Worm (Caenorhabditis elegans) whole organism, early embryonic: Measurements from ENCODE around the gene K12H6.2.

Experiments
- B0310.2 ChIP-seq: sonication (generic microtip); optimal IDR thresholded peaks from 2 replicates; lab custom pipeline; 2016; ENCODE audit warnings: mild to moderate bottlenecking, missing genetic modification characterization, missing compliant biosample characterization
- F13C5.2 ChIP-seq: sonication (generic microtip); optimal IDR thresholded peaks from 2 replicates; lab custom pipeline; 2017; ENCODE audit warnings: mild to moderate bottlenecking, missing genetic modification characterization, inconsistent platforms, missing compliant biosample characterization
- aly-1 ChIP-seq: sonication (generic microtip); optimal IDR thresholded peaks from 2 replicates; lab custom pipeline; 2016; ENCODE audit warnings: missing genetic modification characterization, missing compliant biosample characterization
- ama-1 ChIP-seq: fragments of 150-350 bp; optimal IDR thresholded peaks from 2 replicates; lab custom pipeline; 2014
- ceh-13 ChIP-seq: fragments of 200-800 bp; sonication (Bioruptor generic); optimal IDR thresholded peaks from 2 replicates; lab custom pipeline; 2018; ENCODE audit warnings: mild to moderate bottlenecking, missing genetic modification characterization, missing compliant biosample characterization
- ceh-36 ChIP-seq: sonication (generic microtip); optimal IDR thresholded peaks from 2 replicates; lab custom pipeline; 2016; ENCODE audit warnings: missing genetic modification characterization, inconsistent platforms, missing compliant biosample characterization
- ets-7 ChIP-seq: sonication (generic microtip); optimal IDR thresholded peaks from 2 replicates; lab custom pipeline; 2016; ENCODE audit warnings: missing genotype, missing genetic modification characterization, missing compliant biosample characterization
- flt-1 ChIP-seq: fragments of 200-800 bp; sonication (Bioruptor generic); IDR thresholded peaks from 2 replicates; pipeline ENCODE4 v1.3.6; 2022; ENCODE audit warnings: missing genetic modification characterization, missing compliant biosample characterization
- hmbx-1 ChIP-seq: sonication (generic microtip); optimal IDR thresholded peaks from 2 replicates; lab custom pipeline; 2016; ENCODE audit warnings: mild to moderate bottlenecking, missing genetic modification characterization, missing compliant biosample characterization
- hmg-4 ChIP-seq: fragments of 200-800 bp; sonication (Bioruptor generic); optimal IDR thresholded peaks from 2 replicates; lab custom pipeline; 2018; ENCODE audit warnings: mild to moderate bottlenecking, missing genetic modification characterization, missing compliant biosample characterization
- hnd-1 ChIP-seq: sonication (generic microtip); optimal IDR thresholded peaks from 2 replicates; lab custom pipeline; 2016; ENCODE audit warnings: missing genetic modification characterization, missing compliant biosample characterization
- pes-1 ChIP-seq: fragments of 200-800 bp; sonication (Bioruptor generic); IDR thresholded peaks from 2 replicates; pipeline ENCODE4 v1.3.6; 2022; ENCODE audit warnings: missing genetic modification reagents, missing genetic modification characterization, missing compliant biosample characterization
- scrt-1 ChIP-seq: fragments of 200-800 bp; sonication (Bioruptor generic); IDR thresholded peaks from 2 replicates; pipeline ENCODE4 v1.3.6; 2022; ENCODE audit warnings: missing genetic modification characterization, missing compliant biosample characterization
- sea-1 ChIP-seq: fragments of 200-800 bp; sonication (Bioruptor generic); conservative IDR thresholded peaks from 2 replicates; pipeline ENCODE4 v1.3.6; 2022; ENCODE audit warnings: missing genetic modification characterization, missing compliant biosample characterization
- tbx-11 ChIP-seq: fragments of 200-800 bp; sonication (Bioruptor generic); IDR thresholded peaks from 2 replicates; pipeline ENCODE4 v1.3.6; 2022; ENCODE audit warnings: missing genetic modification characterization, missing compliant biosample characterization
- tbx-37 ChIP-seq: fragments of 200-800 bp; sonication (Bioruptor generic); conservative IDR thresholded peaks from 2 replicates; pipeline ENCODE4 v1.3.6; 2022; ENCODE audit warnings: missing genetic modification reagents, missing genetic modification characterization, missing compliant biosample characterization
- tra-4 ChIP-seq: sonication (generic microtip); optimal IDR thresholded peaks from 2 replicates; lab custom pipeline; 2017; ENCODE audit warnings: missing genetic modification characterization, missing compliant biosample characterization

The K12H6.2 gene

ce11 chrII:2856114-2856513, 40.8 kb upstream of the K12H6.2 start:
- no peak for TF ChIP-seq sea-1 (GFP tag; lab: Robert Waterston, UW)
- no peak for TF ChIP-seq flt-1 (GFP tag; lab: Robert Waterston, UW)
- no peak for TF ChIP-seq F13C5.2 (tag; lab: Kevin White, UChicago)
- no peak for TF ChIP-seq aly-1
- TF ChIP-seq B0310.2 (tag; lab: Kevin White, UChicago) = no peak
- no peak for TF ChIP-seq ceh-13 (GFP tag; lab: Kevin White, UChicago)
- TF ChIP-seq tra-4 (tag; lab: Kevin White, UChicago) = no peak

ce11 chrII:2854794-2855193, 39.5 kb upstream of the K12H6.2 start:
- TF ChIP-seq ceh-13 (GFP tag; lab: Kevin White, UChicago) (no peak), aly-1 (no peak), ama-1 (lab: Kevin White, UChicago) (no peak), ets-7 (tag; lab: Kevin White, UChicago) (no peak), hmg-4 (no peak), flt-1 (GFP tag; lab: Robert Waterston, UW) (no peak), scrt-1 (no peak), tra-4 (tag; lab: Kevin White, UChicago) (no peak), F13C5.2 (tag; lab: Kevin White, UChicago) (no peak), sea-1 (GFP tag; lab: Robert Waterston, UW) (no peak), tbx-11 (GFP tag; lab: Robert Waterston, UW) (no peak)

ce11 chrII:2853767-2854166, 38.4 kb upstream of the K12H6.2 start:
- TF ChIP-seq aly-1 = no peak
- TF ChIP-seq hmbx-1 (tag; lab: Kevin White, UChicago) = no peak
- TF ChIP-seq flt-1 (GFP tag; lab: Robert Waterston, UW) = no peak

- no peak for TF ChIP-seq hnd-1
- no peak for TF ChIP-seq aly-1
- TF ChIP-seq hmbx-1 (tag; lab: Kevin White, UChicago) = no peak
- TF ChIP-seq tbx-11 (GFP tag; lab: Robert Waterston, UW) = no peak
- no peak for TF ChIP-seq pes-1 (GFP tag; lab: Robert Waterston, UW)
- no peak for TF ChIP-seq hmg-4
- no peak for TF ChIP-seq ceh-13 (GFP tag; lab: Kevin White, UChicago)
- TF ChIP-seq ets-7 (tag; lab: Kevin White, UChicago) = no peak
- no peak for TF ChIP-seq sea-1 (GFP tag; lab: Robert Waterston, UW)
- no peak for TF ChIP-seq flt-1 (GFP tag; lab: Robert Waterston, UW)
- no peak for TF ChIP-seq tra-4 (tag; lab: Kevin White, UChicago)
- TF ChIP-seq ceh-36 (tag; lab: Kevin White, UChicago) = no peak
- no peak for TF ChIP-seq F13C5.2 (tag; lab: Kevin White, UChicago)
- no peak for TF ChIP-seq B0310.2 (tag; lab: Kevin White, UChicago)
- TF ChIP-seq ama-1 (lab: Kevin White, UChicago) = no peak
- TF ChIP-seq scrt-1 = no peak
- TF ChIP-seq tbx-37 (GFP tag; lab: Robert Waterston, UW) = no peak
These were observed 37.1 kb upstream of the K12H6.2 start, which contains the start of gene ptc-3 for ce11 chrII:2852493-2852892. Gene ptc-3, minus strand, starts transcription at chrII:2852593.

- TF ChIP-seq F13C5.2 (tag; lab: Kevin White, UChicago) (no peak), ceh-36 (tag; lab: Kevin White, UChicago) (peak; percentile 91)
These were observed 31.2 kb upstream of the K12H6.2 start for ce11 chrII:2846552-2846951.

- TF ChIP-seq sea-1 (GFP tag; lab: Robert Waterston, UW) = no peak
These were observed 30.3 kb upstream of the K12H6.2 start for ce11 chrII:2845674-2846073.

- no peak for TF ChIP-seq hmbx-1 (tag; lab: Kevin White, UChicago)
- no peak for TF ChIP-seq hnd-1
- TF ChIP-seq ama-1 (lab: Kevin White, UChicago) = no peak
- TF ChIP-seq flt-1 (GFP tag; lab: Robert Waterston, UW) = no peak
- no peak for TF ChIP-seq ceh-13 (GFP tag; lab: Kevin White, UChicago)
- TF ChIP-seq tbx-11 (GFP tag; lab: Robert Waterston, UW) = no peak
- TF ChIP-seq aly-1 = no peak
- no peak for TF ChIP-seq tbx-37 (GFP tag; lab: Robert Waterston, UW)
- no peak for TF ChIP-seq ets-7 (tag; lab: Kevin White, UChicago)
- no peak for TF ChIP-seq scrt-1
- no peak for TF ChIP-seq ceh-36 (tag; lab: Kevin White, UChicago)
- TF ChIP-seq sea-1 (GFP tag; lab: Robert Waterston, UW) = no peak
- TF ChIP-seq B0310.2 (tag; lab: Kevin White, UChicago) = no peak
- no peak for TF ChIP-seq hmg-4
- no peak for TF ChIP-seq F13C5.2 (tag; lab: Kevin White, UChicago)
- TF ChIP-seq tra-4 (tag; lab: Kevin White, UChicago) = no peak
- TF ChIP-seq pes-1 (GFP tag; lab: Robert Waterston, UW) = no peak
These were observed 27.7 kb upstream of the K12H6.2 start, which contains the start of gene Y110A2AL.7 for ce11 chrII:2843088-2843487. Gene Y110A2AL.7, minus strand, starts transcription at chrII:2843188.

ce11 chrII:2841529-2841928, 26.2 kb upstream of the K12H6.2 start, which contains the start of gene Y110A2AL.6:
Gene Y110A2AL.6, minus strand, starts transcription at chrII:2841629.
- no peak for TF ChIP-seq hmbx-1 (tag; lab: Kevin White, UChicago)
- TF ChIP-seq flt-1 (GFP tag; lab: Robert Waterston, UW) = no peak
- TF ChIP-seq ama-1 (lab: Kevin White, UChicago) = no peak
- no peak for TF ChIP-seq sea-1 (GFP tag; lab: Robert Waterston, UW)
- no peak for TF ChIP-seq F13C5.2 (tag; lab: Kevin White, UChicago)
- no peak for TF ChIP-seq tbx-37 (GFP tag; lab: Robert Waterston, UW)
- no peak for TF ChIP-seq tbx-11 (GFP tag; lab: Robert Waterston, UW)
- no peak for TF ChIP-seq hnd-1
- no peak for TF ChIP-seq B0310.2 (tag; lab: Kevin White, UChicago)
- no peak for TF ChIP-seq scrt-1
- no peak for TF ChIP-seq pes-1 (GFP tag; lab: Robert Waterston, UW)
- no peak for TF ChIP-seq hmg-4
- no peak for TF ChIP-seq ets-7 (tag; lab: Kevin White, UChicago)
